Worm (Caenorhabditis elegans): ENCODE data around the gene T24B8.4.

- TF ChIP-seq peb-1 (tag; optimal IDR thresholded peaks at IDR 0.05) (no peak), ceh-16 (tag; optimal IDR thresholded peaks at IDR 0.05) (no peak), fos-1 (tag; optimal IDR thresholded peaks at IDR 0.05) (no peak), lin-39 (tag; optimal IDR thresholded peaks at IDR 0.05) (no peak), ceh-82 (tag; optimal IDR thresholded peaks at IDR 0.05) (no peak), nhr-12 (tag; optimal IDR thresholded peaks at IDR 0.05) (no peak), nhr-10 (tag; optimal IDR thresholded peaks at IDR 0.05) (no peak), ama-1 (optimal IDR thresholded peaks at IDR 0.05) (no peak)
These were observed 8.2 kb downstream of the T24B8.4 start for ce11 chrII:9062261-9062948.
